Fruit fly (Drosophila melanogaster) whole organism, wandering third instar larva: ENCODE measurements around the gene CG7135.

Source experiments
- Abd-B ChIP-seq: fragments of >200 bp; optimal IDR thresholded peaks from 2 replicates; lab custom pipeline; 2017; ENCODE audit warnings: missing biosample characterization, missing genetic modification characterization
- CG32264 ChIP-seq: fragments of 200-800 bp; sonication (Bioruptor generic); optimal IDR thresholded peaks from 2 replicates; lab custom pipeline; 2016; ENCODE audit warnings: missing biosample characterization, missing genetic modification characterization
- CG9705 ChIP-seq: fragments of 200-800 bp; sonication (Bioruptor generic); optimal IDR thresholded peaks from 2 replicates; lab custom pipeline; 2018; ENCODE audit warnings: missing biosample characterization, mild to moderate bottlenecking, missing genetic modification characterization
- HLH106 ChIP-seq: fragments of 200-800 bp; optimal IDR thresholded peaks from 3 replicates; lab custom pipeline; 2019; ENCODE audit warnings: missing biosample characterization, mild to moderate bottlenecking, missing genetic modification characterization, moderate library complexity
- Hnf4 ChIP-seq: fragments of 200-800 bp; sonication (Bioruptor generic); optimal IDR thresholded peaks from 2 replicates; lab custom pipeline; 2016; ENCODE audit warnings: missing biosample characterization, mild to moderate bottlenecking, missing genetic modification characterization
- Hr78 ChIP-seq: fragments of >200 bp; optimal IDR thresholded peaks from 2 replicates; lab custom pipeline; 2017; ENCODE audit warnings: missing biosample characterization, missing genetic modification characterization
- Hr83 ChIP-seq: fragments of 200-300 bp; sonication (Bioruptor generic); optimal IDR thresholded peaks from 2 replicates; lab custom pipeline; 2016; ENCODE audit warnings: missing biosample characterization, mild to moderate bottlenecking, missing genetic modification characterization, moderate library complexity; ENCODE audit not compliant: poor library complexity, severe bottlenecking
- Mio ChIP-seq: sonication (Bioruptor generic); optimal IDR thresholded peaks from 2 replicates; lab custom pipeline; 2016; ENCODE audit warnings: missing biosample characterization, missing genetic modification characterization
- OdsH ChIP-seq: fragments of 200-800 bp; sonication (Bioruptor generic); optimal IDR thresholded peaks from 2 replicates; lab custom pipeline; 2016; ENCODE audit warnings: missing biosample characterization, mild to moderate bottlenecking, missing genetic modification characterization
- Rel ChIP-seq, 2 experiments: fragments of 200-800 bp; sonication (Bioruptor generic) in 1 of 2; optimal IDR thresholded peaks; 2 replicates in 1 of 2; 3 replicates in 1 of 2; lab custom pipeline; 2016 to 2019; ENCODE audit warnings: mild to moderate bottlenecking in 2 of 2, missing biosample characterization in 2 of 2, missing genetic modification characterization in 2 of 2, moderate library complexity in 1 of 2
- br ChIP-seq: fragments of 200-800 bp; sonication (Bioruptor generic); optimal IDR thresholded peaks from 2 replicates; lab custom pipeline; 2016; ENCODE audit warnings: missing biosample characterization, missing genetic modification characterization
- brk ChIP-seq: fragments of 200-800 bp; sonication (Bioruptor generic); optimal IDR thresholded peaks from 2 replicates; lab custom pipeline; 2016; ENCODE audit warnings: missing biosample characterization, mild to moderate bottlenecking, missing genetic modification characterization
- dsf ChIP-seq: sonication (Bioruptor generic); optimal IDR thresholded peaks from 2 replicates; lab custom pipeline; 2016; ENCODE audit warnings: missing biosample characterization, missing genetic modification characterization, borderline replicate concordance
- foxo ChIP-seq, 2 experiments: fragments of 200-800 bp; sonication (Bioruptor generic); optimal IDR thresholded peaks; 2 replicates in 1 of 2; 3 replicates in 1 of 2; lab custom pipeline; 2016 to 2017; ENCODE audit warnings: missing biosample characterization in 2 of 2, missing genetic modification characterization in 2 of 2
- fru ChIP-seq: fragments of 200-800 bp; sonication (Bioruptor generic); optimal IDR thresholded peaks from 3 replicates; lab custom pipeline; 2016; ENCODE audit warnings: missing biosample characterization, mild to moderate bottlenecking, missing genetic modification characterization
- h ChIP-seq: fragments of 200-800 bp; sonication (Bioruptor generic); optimal IDR thresholded peaks from 3 replicates; lab custom pipeline; 2016; ENCODE audit warnings: missing biosample characterization, mild to moderate bottlenecking, missing genetic modification characterization
- lola ChIP-seq: fragments of >200 bp; optimal IDR thresholded peaks from 2 replicates; lab custom pipeline; 2017; ENCODE audit warnings: missing biosample characterization, missing genetic modification characterization
- psq ChIP-seq: fragments of 200-800 bp; sonication (Bioruptor generic); optimal IDR thresholded peaks from 3 replicates; lab custom pipeline; 2017; ENCODE audit warnings: missing biosample characterization, mild to moderate bottlenecking, missing genetic modification characterization, moderate library complexity
- rgr ChIP-seq: fragments of 200-800 bp; sonication (Bioruptor generic); optimal IDR thresholded peaks from 3 replicates; lab custom pipeline; 2016; ENCODE audit warnings: missing biosample characterization, mild to moderate bottlenecking, missing genetic modification characterization
- sage ChIP-seq: fragments of 200-800 bp; sonication (Bioruptor generic); optimal IDR thresholded peaks from 2 replicates; lab custom pipeline; 2016; ENCODE audit warnings: missing biosample characterization, mild to moderate bottlenecking, missing genetic modification characterization
- sv ChIP-seq: fragments of 200-800 bp; sonication (Bioruptor generic); optimal IDR thresholded peaks from 3 replicates; lab custom pipeline; 2016; ENCODE audit warnings: missing biosample characterization, missing genetic modification characterization
- tai ChIP-seq: sonication (Bioruptor generic); optimal IDR thresholded peaks from 2 replicates; lab custom pipeline; 2016; ENCODE audit warnings: missing biosample characterization, missing genetic modification characterization
- usp ChIP-seq: fragments of >200 bp; optimal IDR thresholded peaks from 2 replicates; lab custom pipeline; 2017; ENCODE audit warnings: missing biosample characterization, missing genetic modification characterization

CG7135 gene

dm6 chrX:18103353-18103752, at the start of gene CG7135:
Gene CG7135, plus strand, starts transcription at chrX:18103653.
- TF ChIP-seq Rel (GFP tag; optimal IDR thresholded peaks at IDR 0.05; lab: Kevin White, UChicago): no peak
- no peak for TF ChIP-seq Rel (tag; optimal IDR thresholded peaks at IDR 0.05; lab: Kevin White, UChicago)
- TF ChIP-seq psq (GFP tag; lab: Kevin White, UChicago): no peak
- TF ChIP-seq OdsH (GFP tag; lab: Kevin White, UChicago): no peak
- TF ChIP-seq h (GFP tag; lab: Kevin White, UChicago): no peak
- TF ChIP-seq CG9705 (GFP tag; lab: Kevin White, UChicago): no peak
- no peak for TF ChIP-seq Mio (GFP tag; lab: Kevin White, UChicago)
- TF ChIP-seq lola (GFP tag; lab: Kevin White, UChicago): no peak
- TF ChIP-seq br (GFP tag; lab: Kevin White, UChicago): no peak

- no peak for TF ChIP-seq CG9705 (GFP tag; lab: Kevin White, UChicago)
Measured at dm6 chrX:18057202-18057601, 46.3 kb upstream of the CG7135 start.

dm6 chrX:18058108-18058507, 45.3 kb upstream of the CG7135 start:
- TF ChIP-seq br (GFP tag; lab: Kevin White, UChicago): no peak
- TF ChIP-seq Hr78: no peak
- no peak for TF ChIP-seq HLH106 (tag; lab: Kevin White, UChicago)
- TF ChIP-seq h (GFP tag; lab: Kevin White, UChicago): no peak
- TF ChIP-seq tai (GFP tag; lab: Kevin White, UChicago): no peak
- no peak for TF ChIP-seq dsf (GFP tag; lab: Kevin White, UChicago)

dm6 chrX:18063144-18063772, 40.2 kb upstream of the CG7135 start, which contains the start of gene Sh:
Gene Sh, minus strand, starts transcription at chrX:18063247.
- no peak for TF ChIP-seq Hr78
- no peak for TF ChIP-seq psq (GFP tag; lab: Kevin White, UChicago)
- no peak for TF ChIP-seq CG9705 (GFP tag; lab: Kevin White, UChicago)
- TF ChIP-seq sv (GFP tag; lab: Kevin White, UChicago): no peak

- no peak for TF ChIP-seq sage (GFP tag; lab: Kevin White, UChicago)
- TF ChIP-seq foxo (GFP tag; optimal IDR thresholded peaks at IDR 0.05; lab: Kevin White, UChicago): no peak
- no peak for TF ChIP-seq Mio (GFP tag; lab: Kevin White, UChicago)
- TF ChIP-seq usp (GFP tag; lab: Kevin White, UChicago): no peak
- no peak for TF ChIP-seq fru (GFP tag; lab: Kevin White, UChicago)
- no peak for TF ChIP-seq Hnf4
- TF ChIP-seq br (GFP tag; lab: Kevin White, UChicago): no peak
- no peak for TF ChIP-seq OdsH (GFP tag; lab: Kevin White, UChicago)
- no peak for TF ChIP-seq HLH106 (tag; lab: Kevin White, UChicago)
- TF ChIP-seq brk (GFP tag; lab: Kevin White, UChicago): no peak
Measured at dm6 chrX:18064183-18064582, 39.3 kb upstream of the CG7135 start, which contains the start of gene Dhc16F. Gene Dhc16F, plus strand, starts transcription at chrX:18064483.

- no peak for TF ChIP-seq CG32264 (GFP tag; lab: Kevin White, UChicago)
- TF ChIP-seq Rel (GFP tag; optimal IDR thresholded peaks at IDR 0.05; lab: Kevin White, UChicago): no peak
- peak; percentile 92 for TF ChIP-seq Rel (tag; optimal IDR thresholded peaks at IDR 0.05; lab: Kevin White, UChicago)
Measured at dm6 chrX:18082674-18083073, 20.8 kb upstream of the CG7135 start.

- TF ChIP-seq usp (GFP tag; lab: Kevin White, UChicago) (no peak), Hr83 (peak; percentile 38), rgr (GFP tag; lab: Kevin White, UChicago) (peak; percentile 13), CG32264 (GFP tag; lab: Kevin White, UChicago) (no peak), foxo (GFP tag; optimal IDR thresholded peaks at IDR 0.05; lab: Kevin White, UChicago) (no peak), Abd-B (GFP tag; lab: Kevin White, UChicago) (no peak), tai (GFP tag; lab: Kevin White, UChicago) (no peak)
Measured at dm6 chrX:18083528-18084365, 19.7 kb upstream of the CG7135 start.
